Fruit fly (Drosophila melanogaster) whole organism, pupa: ENCODE results near the gene CG4375.

Experiments
- CG10348 ChIP-seq: fragments of 200-800 bp; sonication (Bioruptor generic); IDR thresholded peaks from 2 replicates; pipeline ENCODE4 v1.3.6; 2022; ENCODE audit warnings: missing biosample characterization, missing genetic modification characterization
- CG12605 ChIP-seq: fragments of 200-800 bp; sonication (Bioruptor generic); IDR thresholded peaks from 2 replicates; pipeline ENCODE4 v1.3.6; 2022; ENCODE audit warnings: missing biosample characterization, missing genetic modification characterization
- CG13204 ChIP-seq: fragments of 200-800 bp; sonication (Bioruptor generic); optimal IDR thresholded peaks from 2 replicates; lab custom pipeline; 2018; ENCODE audit warnings: missing biosample characterization, mild to moderate bottlenecking, missing genetic modification characterization, moderate library complexity
- CG14655 ChIP-seq: fragments of 200-800 bp; sonication (Bioruptor generic); optimal IDR thresholded peaks from 3 replicates; lab custom pipeline; 2017; ENCODE audit warnings: mild to moderate bottlenecking, missing biosample characterization, missing genetic modification reagents, missing genetic modification characterization
- CG15710 ChIP-seq: fragments of 200-800 bp; sonication (Bioruptor generic); optimal IDR thresholded peaks from 2 replicates; lab custom pipeline; 2018; ENCODE audit warnings: missing biosample characterization, mild to moderate bottlenecking, missing genetic modification characterization, moderate library complexity
- CG17806 ChIP-seq: fragments of 200-800 bp; sonication (Bioruptor generic); optimal IDR thresholded peaks from 2 replicates; lab custom pipeline; 2018; ENCODE audit warnings: missing biosample characterization, mild to moderate bottlenecking, missing genetic modification characterization, moderate library complexity
- CG32121 ChIP-seq: fragments of 200-800 bp; sonication (Bioruptor generic); IDR thresholded peaks from 2 replicates; pipeline ENCODE4 v1.3.6; 2022; ENCODE audit warnings: missing biosample characterization, missing genetic modification characterization
- CG34367 ChIP-seq: fragments of 200-800 bp; sonication (Bioruptor generic); optimal IDR thresholded peaks from 2 replicates; lab custom pipeline; 2018; ENCODE audit warnings: missing biosample characterization, mild to moderate bottlenecking, missing genetic modification characterization
- CG4496 ChIP-seq: fragments of 200-800 bp; sonication (Bioruptor generic); IDR thresholded peaks from 3 replicates; pipeline ENCODE4 v1.3.6; 2022; ENCODE audit warnings: missing biosample characterization, missing genetic modification characterization
- CG8159 ChIP-seq: fragments of 200-800 bp; sonication (Bioruptor generic); optimal IDR thresholded peaks from 3 replicates; lab custom pipeline; 2018; ENCODE audit warnings: missing biosample characterization, mild to moderate bottlenecking, missing genetic modification characterization, moderate library complexity
- CG8301 ChIP-seq: fragments of 200-800 bp; sonication (Bioruptor generic); optimal IDR thresholded peaks from 2 replicates; lab custom pipeline; 2018; ENCODE audit warnings: missing biosample characterization, mild to moderate bottlenecking, missing genetic modification characterization
- CG9948 ChIP-seq: fragments of 200-800 bp; sonication (Bioruptor generic); optimal IDR thresholded peaks from 2 replicates; lab custom pipeline; 2018; ENCODE audit warnings: missing biosample characterization, mild to moderate bottlenecking, missing genetic modification characterization, moderate library complexity
- D1 ChIP-seq: fragments of 200-800 bp; sonication (Bioruptor generic); optimal IDR thresholded peaks from 2 replicates; lab custom pipeline; 2018; ENCODE audit warnings: missing biosample characterization, mild to moderate bottlenecking, missing genetic modification characterization, moderate library complexity
- EcR ChIP-seq: fragments of 200-800 bp; sonication (Bioruptor generic); optimal IDR thresholded peaks from 3 replicates; lab custom pipeline; 2019; ENCODE audit warnings: missing biosample characterization, missing genetic modification characterization, mild to moderate bottlenecking, moderate library complexity, missing genetic modification reagents
- Ets98B ChIP-seq: fragments of 200-800 bp; sonication (Bioruptor generic); IDR thresholded peaks from 2 replicates; pipeline ENCODE4 v1.3.6; 2022; ENCODE audit warnings: missing biosample characterization, missing genetic modification characterization
- Pif1A ChIP-seq: fragments of 200-800 bp; sonication (Bioruptor generic); optimal IDR thresholded peaks from 3 replicates; lab custom pipeline; 2016; ENCODE audit warnings: missing biosample characterization, missing genetic modification characterization
- Pif1B ChIP-seq: fragments of 200-800 bp; sonication (Bioruptor generic); optimal IDR thresholded peaks from 3 replicates; lab custom pipeline; 2016; ENCODE audit warnings: missing biosample characterization, missing genetic modification characterization
- Snoo ChIP-seq: fragments of 200-800 bp; sonication (Bioruptor generic); optimal IDR thresholded peaks from 3 replicates; lab custom pipeline; 2017; ENCODE audit warnings: missing biosample characterization, mild to moderate bottlenecking, missing genetic modification characterization, inconsistent platforms
- fd96Ca ChIP-seq: fragments of 200-800 bp; sonication (Bioruptor generic); IDR thresholded peaks from 3 replicates; pipeline ENCODE4 v1.3.6; 2022; ENCODE audit warnings: missing biosample characterization, missing genetic modification characterization
- gl ChIP-seq: fragments of 200-800 bp; sonication (Bioruptor generic); optimal IDR thresholded peaks from 2 replicates; lab custom pipeline; 2018; ENCODE audit warnings: missing biosample characterization, mild to moderate bottlenecking, missing genetic modification characterization
- rn ChIP-seq: fragments of 200-800 bp; sonication (Bioruptor generic); IDR thresholded peaks from 2 replicates; pipeline ENCODE4 v1.3.6; 2022; ENCODE audit warnings: missing biosample characterization, missing genetic modification characterization

Gene CG4375

dm6 chr2L:1068004-1068403 is 41.3 kb upstream of the CG4375 start:
- TF ChIP-seq CG4496 (GFP tag; lab: Robert Waterston, UW) (no peak), CG32121 (no peak), CG8159 (tag; lab: Kevin White, UChicago) (no peak), Snoo (tag; lab: Kevin White, UChicago) (no peak), CG15710 (no peak), CG13204 (GFP tag; lab: Kevin White, UChicago) (no peak), CG34367 (tag; lab: Kevin White, UChicago) (no peak), rn (no peak), Pif1A (GFP tag; lab: Kevin White, UChicago) (no peak), fd96Ca (GFP tag; lab: Robert Waterston, UW) (no peak), CG17806 (tag; lab: Kevin White, UChicago) (no peak), gl (no peak), D1 (no peak), Pif1B (GFP tag; lab: Kevin White, UChicago) (no peak), EcR (GFP tag; lab: Kevin White, UChicago) (no peak), CG12605 (GFP tag; lab: Robert Waterston, UW) (no peak), CG14655 (GFP tag; lab: Kevin White, UChicago) (no peak), CG8301 (tag; lab: Kevin White, UChicago) (no peak)

DNA sequence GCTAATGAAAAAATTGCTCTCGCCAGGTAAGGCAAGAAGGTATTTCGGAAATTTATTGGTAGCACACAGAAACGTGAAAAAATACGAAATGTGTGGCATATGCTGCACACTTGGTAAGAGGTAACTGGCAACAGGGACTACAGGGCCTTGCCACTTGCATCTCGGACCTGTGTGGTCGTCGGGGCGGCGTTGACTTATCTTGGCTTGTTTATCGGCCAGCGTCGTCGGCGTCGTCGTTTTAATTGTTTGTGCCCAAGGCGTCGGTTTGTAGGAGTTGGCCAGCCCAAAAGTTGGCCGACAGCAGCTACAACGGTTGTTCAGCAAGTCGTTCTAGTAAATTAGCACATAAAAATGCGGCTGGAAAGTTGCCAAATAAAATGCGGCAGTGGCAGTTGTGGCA is 39.6 kb upstream of the CG4375 start:
- TF ChIP-seq EcR (GFP tag; lab: Kevin White, UChicago): no peak

dm6 chr2L:1065038-1065437 is 38.3 kb upstream of the CG4375 start:
- TF ChIP-seq CG14655 (GFP tag; lab: Kevin White, UChicago) (peak; percentile 81), rn (0 out of 2 replicates have a peak, but pooled peaks have one; percentile 4), Snoo (tag; lab: Kevin White, UChicago) (peak; percentile 78), CG13204 (GFP tag; lab: Kevin White, UChicago) (peak; percentile 60), CG12605 (GFP tag; lab: Robert Waterston, UW) (peak; percentile 59; the same call in 1 of the 2 replicates), CG4496 (GFP tag; lab: Robert Waterston, UW) (peak; percentile 83), CG32121 (peak; percentile 28; the same call in 1 of the 2 replicates), Pif1A (GFP tag; lab: Kevin White, UChicago) (peak; percentile 80), CG17806 (tag; lab: Kevin White, UChicago) (peak; percentile 84), CG8301 (tag; lab: Kevin White, UChicago) (peak; percentile 71), gl (peak; percentile 69), CG10348 (GFP tag; lab: Robert Waterston, UW) (no peak), EcR (GFP tag; lab: Kevin White, UChicago) (peak; percentile 57), CG8159 (tag; lab: Kevin White, UChicago) (peak; percentile 77), CG15710 (peak; percentile 86), CG34367 (tag; lab: Kevin White, UChicago) (peak; percentile 81), CG9948 (tag; lab: Kevin White, UChicago) (peak; percentile 84), D1 (no peak), Ets98B (peak; percentile 39), Pif1B (GFP tag; lab: Kevin White, UChicago) (peak; percentile 65), fd96Ca (GFP tag; lab: Robert Waterston, UW) (peak; percentile 80)

DNA sequence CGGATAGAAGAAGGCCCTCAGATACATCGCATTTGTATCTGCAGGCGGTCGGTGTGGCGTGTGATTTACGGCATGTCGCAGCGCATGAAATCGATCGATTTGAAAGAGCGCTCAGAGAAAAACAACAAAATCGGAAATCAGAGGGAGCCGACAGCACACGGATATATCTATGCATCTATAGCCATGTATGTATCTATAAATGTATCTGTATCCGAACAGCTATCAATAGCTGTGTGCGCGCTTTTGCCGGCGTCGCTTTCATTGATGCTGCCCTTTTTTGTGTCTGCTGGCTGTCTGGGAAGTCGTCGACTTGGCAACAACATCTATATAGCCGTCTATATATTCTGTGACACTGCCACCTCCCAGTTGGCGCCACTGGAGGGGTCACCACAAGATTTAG is 37.8 kb upstream of the CG4375 start:
- TF ChIP-seq CG8301 (tag; lab: Kevin White, UChicago) (no peak), Snoo (tag; lab: Kevin White, UChicago) (no peak), EcR (GFP tag; lab: Kevin White, UChicago) (no peak), gl (no peak), CG14655 (GFP tag; lab: Kevin White, UChicago) (no peak)
- TF ChIP-seq, all 21 proteins: peak for 0

DNA sequence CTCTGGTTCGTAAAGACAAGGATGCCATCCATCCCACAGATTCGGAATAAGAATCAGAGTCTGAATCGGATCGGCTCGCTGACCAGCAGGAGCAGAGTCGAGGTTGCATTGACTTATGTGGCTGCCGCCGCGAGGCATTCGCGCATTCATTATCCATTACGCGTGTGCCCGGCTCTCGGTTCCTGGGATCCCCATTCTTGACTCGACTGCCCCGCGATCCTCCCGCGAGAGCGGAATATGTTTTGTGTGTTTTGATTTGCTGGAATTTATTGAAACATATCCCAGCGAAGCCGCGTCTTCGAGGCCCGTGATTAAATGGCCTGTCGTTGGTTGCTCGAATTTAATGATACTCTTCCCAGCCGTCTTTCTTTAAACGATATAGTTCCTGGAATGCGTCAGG is 37.0 kb upstream of the CG4375 start:
- TF ChIP-seq Snoo (tag; lab: Kevin White, UChicago): no peak
- TF ChIP-seq CG32121: no peak
- TF ChIP-seq Ets98B: no peak
- no peak for TF ChIP-seq CG17806 (tag; lab: Kevin White, UChicago)
- TF ChIP-seq gl: no peak
- TF ChIP-seq CG8301 (tag; lab: Kevin White, UChicago): no peak
- TF ChIP-seq CG34367 (tag; lab: Kevin White, UChicago): no peak
- no peak for TF ChIP-seq CG12605 (GFP tag; lab: Robert Waterston, UW)
- TF ChIP-seq CG15710: no peak
- TF ChIP-seq CG10348 (GFP tag; lab: Robert Waterston, UW): no peak
- no peak for TF ChIP-seq rn
- no peak for TF ChIP-seq CG9948 (tag; lab: Kevin White, UChicago)

- TF ChIP-seq CG9948 (tag; lab: Kevin White, UChicago) (peak; percentile 68), D1 (peak; percentile 44), CG8301 (tag; lab: Kevin White, UChicago) (peak; percentile 57), fd96Ca (GFP tag; lab: Robert Waterston, UW) (no peak; the same call in 2 of the 3 replicates), CG4496 (GFP tag; lab: Robert Waterston, UW) (peak; percentile 9; the same call in 1 of the 3 replicates), rn (no peak), Pif1B (GFP tag; lab: Kevin White, UChicago) (peak; percentile 47), CG32121 (peak; percentile 10; the same call in 1 of the 2 replicates), EcR (GFP tag; lab: Kevin White, UChicago) (peak; percentile 1), Snoo (tag; lab: Kevin White, UChicago) (peak; percentile 68), CG13204 (GFP tag; lab: Kevin White, UChicago) (peak; percentile 43), CG34367 (tag; lab: Kevin White, UChicago) (peak; percentile 66), CG15710 (peak; percentile 76), CG10348 (GFP tag; lab: Robert Waterston, UW) (no peak), gl (peak; percentile 51), CG8159 (tag; lab: Kevin White, UChicago) (peak; percentile 85), CG12605 (GFP tag; lab: Robert Waterston, UW) (0 out of 2 replicates have a peak, but pooled peaks have one; percentile 14), CG17806 (tag; lab: Kevin White, UChicago) (peak; percentile 63), Pif1A (GFP tag; lab: Kevin White, UChicago) (peak; percentile 66), CG14655 (GFP tag; lab: Kevin White, UChicago) (peak; percentile 69), Ets98B (no peak)
Observed at dm6 chr2L:1062473-1063363, 36.0 kb upstream of the CG4375 start.
